Worm (Caenorhabditis elegans) whole organism, L4/young adult: Measurements from ENCODE around the gene C49C3.4.

Experiments used
- dao-5 ChIP-seq: sonication (generic microtip); optimal IDR thresholded peaks from 2 replicates; lab custom pipeline; 2016; ENCODE audit warnings: missing genotype, missing genetic modification characterization, moderate library complexity, missing compliant biosample characterization
- him-1 ChIP-seq: sonication (generic microtip); optimal IDR thresholded peaks from 2 replicates; lab custom pipeline; 2016; ENCODE audit warnings: missing genotype, missing genetic modification reagents, missing genetic modification characterization, missing compliant biosample characterization

DNA sequence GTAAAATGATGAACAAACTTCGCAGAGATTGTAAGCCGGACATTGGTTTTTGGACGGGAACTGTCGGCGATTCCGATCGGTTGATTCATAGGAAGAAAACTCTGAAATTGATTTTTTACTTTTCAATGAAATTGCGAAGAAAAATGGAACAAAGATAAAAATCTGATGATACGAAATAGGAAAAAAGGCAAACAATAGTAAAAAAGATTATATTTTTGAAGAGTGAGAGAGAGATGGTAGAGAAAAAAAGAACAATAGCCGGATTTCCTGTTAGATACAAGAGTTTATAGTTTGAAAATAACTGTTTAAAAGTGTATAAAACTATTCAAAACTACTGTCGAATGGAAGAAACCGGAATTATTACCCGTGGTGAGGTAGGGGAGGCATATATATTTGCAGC is 36.5 kb upstream of the C49C3.4 start, which contains the start of gene nra-1:
- TF ChIP-seq dao-5 (tag; lab: Kevin White, UChicago) (no peak), him-1 (tag; lab: Kevin White, UChicago) (no peak)
